Fruit fly (Drosophila melanogaster) whole organism, embryonic: ENCODE measurements around the gene Act79B.

Source experiments
- CG10147 ChIP-seq: fragments of 200-800 bp; sonication (Bioruptor generic); optimal IDR thresholded peaks from 2 replicates; lab custom pipeline; 2019; ENCODE audit warnings: missing biosample characterization, mild to moderate bottlenecking, missing genetic modification characterization, moderate library complexity
- CG31365 ChIP-seq: fragments of 200-800 bp; sonication (Bioruptor generic); optimal IDR thresholded peaks from 2 replicates; lab custom pipeline; 2018; ENCODE audit warnings: missing biosample characterization, mild to moderate bottlenecking, missing genetic modification characterization
- Elba2 ChIP-seq: fragments of 200-800 bp; sonication (Bioruptor generic); optimal IDR thresholded peaks from 3 replicates; lab custom pipeline; 2016; ENCODE audit warnings: missing biosample characterization, missing genetic modification characterization
- H2.0 ChIP-seq: fragments of 200-800 bp; sonication (Bioruptor generic); IDR thresholded peaks from 2 replicates; pipeline ENCODE4 v1.3.6; 2022; ENCODE audit warnings: missing biosample characterization, missing genetic modification characterization
- zf30C ChIP-seq: fragments of 200-800 bp; sonication (Bioruptor generic); optimal IDR thresholded peaks from 3 replicates; lab custom pipeline; 2018; ENCODE audit warnings: missing biosample characterization, mild to moderate bottlenecking, missing genetic modification characterization

DNA sequence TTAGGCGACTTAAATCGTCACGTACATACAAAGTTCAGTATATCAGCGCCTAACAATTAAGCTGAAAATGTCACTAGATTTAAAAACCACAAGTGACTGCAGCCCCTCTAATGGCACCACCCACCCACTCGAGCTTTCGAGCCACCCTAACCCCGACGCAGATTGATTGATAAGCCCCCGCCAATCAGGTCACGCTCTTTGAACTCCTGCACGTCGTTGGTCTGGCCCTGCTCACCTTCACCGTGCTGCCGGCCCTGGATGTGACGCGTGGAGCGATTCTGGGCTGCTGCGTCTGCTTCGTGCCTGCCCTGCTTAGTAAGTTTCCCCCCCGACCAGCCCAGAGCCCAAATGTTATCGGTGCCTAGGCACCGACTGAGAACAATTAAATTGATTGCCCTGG is 21.7 kb upstream of the Act79B start:
- TF ChIP-seq zf30C (GFP tag; lab: Kevin White, UChicago) (no peak), CG31365 (no peak), Elba2 (GFP tag; lab: Kevin White, UChicago) (no peak), H2.0 (no peak), CG10147 (GFP tag; lab: Kevin White, UChicago) (no peak)
